Worm (Caenorhabditis elegans): ENCODE measurements around the gene str-87.

- no peak for TF ChIP-seq ceh-28 (tag; optimal IDR thresholded peaks at IDR 0.05)
- no peak for TF ChIP-seq ama-1 (optimal IDR thresholded peaks at IDR 0.05)
- TF ChIP-seq ZK546.5 (tag; optimal IDR thresholded peaks at IDR 0.05): no peak
- TF ChIP-seq ztf-4 (tag; optimal IDR thresholded peaks at IDR 0.05): no peak
- no peak for TF ChIP-seq tbx-2 (tag; optimal IDR thresholded peaks at IDR 0.05)
Measured at ce11 chrV:8956387-8957095, 31.5 kb downstream of the str-87 start, which contains the start of gene ttc-17.
